Worm (Caenorhabditis elegans) whole organism, young adult: Measurements from ENCODE around the gene T01C3.11.

Source experiments
- B0035.1 ChIP-seq: sonication (generic microtip); optimal IDR thresholded peaks from 2 replicates; lab custom pipeline; 2016; ENCODE audit warnings: missing genetic modification characterization, mild to moderate bottlenecking, missing compliant biosample characterization, missing genotype, missing genetic modification reagents
- B0261.1 ChIP-seq: sonication (generic microtip); optimal IDR thresholded peaks from 2 replicates; lab custom pipeline; 2016; ENCODE audit warnings: mild to moderate bottlenecking, missing genetic modification characterization, moderate library complexity, missing compliant biosample characterization
- F23B12.7 ChIP-seq: sonication (generic microtip); optimal IDR thresholded peaks from 2 replicates; lab custom pipeline; 2017; ENCODE audit warnings: missing genetic modification characterization, mild to moderate bottlenecking, missing compliant biosample characterization, antibody characterized with exemption, moderate library complexity; ENCODE audit not compliant: insufficient read depth
- F57A8.1 ChIP-seq: fragments of 200-800 bp; sonication (Bioruptor generic); optimal IDR thresholded peaks from 2 replicates; lab custom pipeline; 2018; ENCODE audit warnings: mild to moderate bottlenecking, missing genetic modification characterization, moderate library complexity, missing compliant biosample characterization
- K12H6.12 ChIP-seq: fragments of 200-800 bp; sonication (Bioruptor generic); optimal IDR thresholded peaks from 2 replicates; lab custom pipeline; 2018; ENCODE audit warnings: mild to moderate bottlenecking, missing genetic modification characterization, missing compliant biosample characterization
- Y53F4B.3 ChIP-seq: fragments of 200-800 bp; sonication (Bioruptor generic); IDR thresholded peaks from 2 replicates; pipeline ENCODE4 v1.3.6; 2022; ENCODE audit warnings: missing genetic modification reagents, missing genetic modification characterization, missing compliant biosample characterization
- Y53G8AR.9 ChIP-seq: fragments of 200-800 bp; sonication (Bioruptor generic); conservative IDR thresholded peaks from 2 replicates; pipeline ENCODE4 v1.3.6; 2022; ENCODE audit warnings: missing genetic modification reagents, missing genetic modification characterization, missing compliant biosample characterization
- akir-1 ChIP-seq: fragments of 200-800 bp; sonication (Bioruptor generic); optimal IDR thresholded peaks from 2 replicates; lab custom pipeline; 2018; ENCODE audit warnings: mild to moderate bottlenecking, missing genetic modification characterization, moderate library complexity, missing compliant biosample characterization
- aptf-2 ChIP-seq: fragments of 200-800 bp; sonication (Bioruptor generic); conservative IDR thresholded peaks from 2 replicates; pipeline ENCODE4 v1.3.6; 2022; ENCODE audit warnings: missing genetic modification reagents, missing genetic modification characterization, missing compliant biosample characterization
- attf-5 ChIP-seq: fragments of 200-800 bp; sonication (Bioruptor generic); optimal IDR thresholded peaks from 2 replicates; lab custom pipeline; 2018; ENCODE audit warnings: mild to moderate bottlenecking, missing genetic modification characterization, missing compliant biosample characterization
- bed-1 ChIP-seq: fragments of 200-800 bp; sonication (Bioruptor generic); IDR thresholded peaks from 2 replicates; pipeline ENCODE4 v1.3.6; 2022; ENCODE audit warnings: missing genetic modification reagents, missing genetic modification characterization, missing compliant biosample characterization
- ceh-100 ChIP-seq: fragments of 200-800 bp; sonication (Bioruptor generic); IDR thresholded peaks from 2 replicates; pipeline ENCODE4 v1.3.6; 2022; ENCODE audit warnings: missing genetic modification reagents, missing genetic modification characterization, missing compliant biosample characterization
- ceh-91 ChIP-seq: fragments of 200-800 bp; sonication (Bioruptor generic); IDR thresholded peaks from 2 replicates; pipeline ENCODE4 v1.3.6; 2022; ENCODE audit warnings: missing genetic modification reagents, missing genetic modification characterization, missing compliant biosample characterization
- chd-7 ChIP-seq: sonication (generic microtip); optimal IDR thresholded peaks from 2 replicates; lab custom pipeline; 2016; ENCODE audit warnings: mild to moderate bottlenecking, missing genetic modification characterization, moderate library complexity, missing compliant biosample characterization
- egl-18 ChIP-seq: fragments of 200-800 bp; sonication (Bioruptor generic); IDR thresholded peaks from 2 replicates; pipeline ENCODE4 v1.3.6; 2022; ENCODE audit warnings: missing genetic modification reagents, missing genetic modification characterization, missing compliant biosample characterization
- ekl-4 ChIP-seq: fragments of 200-800 bp; sonication (Bioruptor generic); IDR thresholded peaks from 2 replicates; pipeline ENCODE4 v1.3.6; 2022; ENCODE audit warnings: missing genetic modification reagents, missing genetic modification characterization, missing compliant biosample characterization
- fkh-3 ChIP-seq: sonication (generic microtip); optimal IDR thresholded peaks from 2 replicates; lab custom pipeline; 2016; ENCODE audit warnings: mild to moderate bottlenecking, missing genetic modification characterization, missing compliant biosample characterization
- hmg-20 ChIP-seq: fragments of 200-800 bp; sonication (Bioruptor generic); IDR thresholded peaks from 2 replicates; pipeline ENCODE4 v1.3.6; 2022; ENCODE audit warnings: missing genetic modification reagents, missing genetic modification characterization, missing compliant biosample characterization
- lag-1 ChIP-seq: fragments of 200-800 bp; sonication (Bioruptor generic); IDR thresholded peaks from 2 replicates; pipeline ENCODE4 v1.3.6; 2022; ENCODE audit warnings: missing genetic modification reagents, missing genetic modification characterization, missing compliant biosample characterization
- lin-54 ChIP-seq: fragments of 200-800 bp; sonication (Bioruptor generic); optimal IDR thresholded peaks from 2 replicates; lab custom pipeline; 2018; ENCODE audit warnings: mild to moderate bottlenecking, missing genetic modification characterization, missing compliant biosample characterization
- madf-8 ChIP-seq: fragments of 200-800 bp; sonication (Bioruptor generic); conservative IDR thresholded peaks from 2 replicates; pipeline ENCODE4 v1.3.6; 2022; ENCODE audit warnings: missing genetic modification reagents, missing genetic modification characterization, missing compliant biosample characterization
- mes-4 ChIP-seq: sonication (generic microtip); optimal IDR thresholded peaks from 2 replicates; lab custom pipeline; 2016; ENCODE audit warnings: missing genotype, missing genetic modification characterization, missing compliant biosample characterization
- nhr-80 ChIP-seq: sonication (generic microtip); optimal IDR thresholded peaks from 2 replicates; lab custom pipeline; 2016; ENCODE audit warnings: missing genetic modification characterization, missing compliant biosample characterization
- nhr-90 ChIP-seq: sonication (generic microtip); optimal IDR thresholded peaks from 2 replicates; lab custom pipeline; 2016; ENCODE audit warnings: missing genotype, mild to moderate bottlenecking, missing genetic modification characterization, missing compliant biosample characterization
- repo-1 ChIP-seq: sonication (generic microtip); optimal IDR thresholded peaks from 2 replicates; lab custom pipeline; 2017; ENCODE audit warnings: mild to moderate bottlenecking, missing genetic modification characterization, missing compliant biosample characterization
- sdz-38 ChIP-seq: sonication (generic microtip); optimal IDR thresholded peaks from 2 replicates; lab custom pipeline; 2016; ENCODE audit warnings: missing genotype, missing genetic modification characterization, missing compliant biosample characterization
- snpc-1.1 ChIP-seq: sonication (generic microtip); optimal IDR thresholded peaks from 2 replicates; lab custom pipeline; 2017; ENCODE audit warnings: missing genetic modification characterization, mild to moderate bottlenecking, missing compliant biosample characterization, antibody characterized with exemption, moderate library complexity, missing genotype, missing genetic modification reagents; ENCODE audit not compliant: insufficient read depth
- somi-1 ChIP-seq: fragments of 200-800 bp; sonication (Bioruptor generic); optimal IDR thresholded peaks from 2 replicates; lab custom pipeline; 2018; ENCODE audit warnings: mild to moderate bottlenecking, missing genetic modification characterization, missing compliant biosample characterization
- sptf-2 ChIP-seq: fragments of 200-800 bp; sonication (Bioruptor generic); optimal IDR thresholded peaks from 2 replicates; lab custom pipeline; 2018; ENCODE audit warnings: mild to moderate bottlenecking, missing genetic modification characterization, missing compliant biosample characterization
- tlf-1 ChIP-seq: fragments of 200-800 bp; sonication (Bioruptor generic); optimal IDR thresholded peaks from 2 replicates; lab custom pipeline; 2018; ENCODE audit warnings: mild to moderate bottlenecking, missing genetic modification characterization, missing compliant biosample characterization
- unc-130 ChIP-seq: sonication (generic microtip); optimal IDR thresholded peaks from 2 replicates; lab custom pipeline; 2016; ENCODE audit warnings: missing genetic modification reagents, missing genetic modification characterization, missing compliant biosample characterization
- unc-62 ChIP-seq: fragments of 150-350 bp; optimal IDR thresholded peaks from 2 replicates; lab custom pipeline; 2014; ENCODE audit warnings: missing biosample characterization, missing genetic modification reagents, missing genetic modification characterization
- ztf-18 ChIP-seq: sonication (generic microtip); optimal IDR thresholded peaks from 2 replicates; lab custom pipeline; 2016; ENCODE audit warnings: missing genotype, mild to moderate bottlenecking, missing genetic modification characterization, missing compliant biosample characterization
- ztf-28 ChIP-seq: fragments of 200-800 bp; sonication (Bioruptor generic); IDR thresholded peaks from 2 replicates; pipeline ENCODE4 v1.3.6; 2022; ENCODE audit warnings: missing genetic modification reagents, missing genetic modification characterization, missing compliant biosample characterization

Gene T01C3.11

DNA sequence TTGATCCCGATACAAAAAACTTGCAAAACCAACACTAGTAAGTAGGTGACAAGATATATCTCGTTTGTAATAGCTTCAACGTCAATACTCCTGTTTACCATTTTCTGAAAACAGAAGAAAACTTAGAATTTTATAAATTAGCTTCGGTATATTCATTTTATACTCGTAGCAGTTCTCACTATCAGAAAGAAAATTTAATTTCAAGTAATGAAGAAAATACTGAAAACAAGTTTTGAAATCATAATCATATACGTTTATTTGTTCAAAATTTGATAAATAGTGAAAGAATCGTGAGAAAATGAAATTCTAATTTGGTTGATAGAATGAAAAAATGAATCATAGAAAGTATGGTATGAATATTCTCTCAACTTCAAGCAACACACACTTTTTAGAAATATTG, 44.7 kb upstream of the T01C3.11 start, which contains the start of gene C30G7.5:
Gene C30G7.5, minus strand, starts transcription at position 101 of the 400 bp plus-strand sequence.
- TF ChIP-seq B0035.1 (tag; lab: Kevin White, UChicago) (no peak), B0261.1 (tag; lab: Kevin White, UChicago) (no peak), chd-7 (tag; lab: Kevin White, UChicago) (no peak), repo-1 (tag; lab: Kevin White, UChicago) (no peak), unc-62 (GFP tag; lab: Kevin White, UChicago) (no peak), F57A8.1 (GFP tag; lab: Kevin White, UChicago) (no peak), Y53G8AR.9 (GFP tag; lab: Robert Waterston, UW) (no peak)
- TF ChIP-seq, all 124 proteins: peak for 0

DNA sequence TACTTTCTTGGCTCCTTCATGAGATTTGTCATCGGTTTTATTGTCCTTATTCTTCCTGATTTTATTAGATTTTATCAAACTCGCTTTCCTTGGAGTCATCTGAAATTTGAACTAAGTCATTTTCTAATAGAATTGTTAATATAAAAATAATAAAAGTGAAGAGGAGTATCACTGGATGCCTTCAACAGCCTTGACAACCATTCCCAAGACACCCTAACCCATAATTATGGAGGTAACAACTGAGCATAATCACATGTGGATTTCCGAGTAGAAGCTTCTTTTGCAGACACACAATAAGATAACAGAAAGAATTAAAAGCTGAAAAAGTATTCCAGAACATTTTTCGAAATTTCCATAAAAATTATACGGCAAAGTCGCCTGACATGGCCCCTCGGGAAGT, 43.7 kb upstream of the T01C3.11 start, which contains the start of gene F02D8.9:
Gene F02D8.9, minus strand, starts transcription at position 101 of the 400 bp plus-strand sequence.
- TF ChIP-seq hmg-20 (GFP tag; lab: Robert Waterston, UW) (no peak), nhr-90 (no peak), ceh-91 (no peak), aptf-2 (GFP tag; lab: Robert Waterston, UW) (no peak), bed-1 (GFP tag; lab: Robert Waterston, UW) (no peak), tlf-1 (GFP tag; lab: Kevin White, UChicago) (no peak), B0035.1 (tag; lab: Kevin White, UChicago) (no peak), F23B12.7 (tag; lab: Kevin White, UChicago) (no peak), attf-5 (GFP tag; lab: Kevin White, UChicago) (no peak), akir-1 (GFP tag; lab: Kevin White, UChicago) (no peak), lin-54 (GFP tag; lab: Kevin White, UChicago) (no peak), somi-1 (no peak), Y53F4B.3 (GFP tag; lab: Robert Waterston, UW) (no peak), ceh-100 (GFP tag; lab: Robert Waterston, UW) (no peak), egl-18 (GFP tag; lab: Robert Waterston, UW) (no peak), madf-8 (GFP tag; lab: Robert Waterston, UW) (no peak), ztf-18 (tag; lab: Kevin White, UChicago) (no peak)

DNA sequence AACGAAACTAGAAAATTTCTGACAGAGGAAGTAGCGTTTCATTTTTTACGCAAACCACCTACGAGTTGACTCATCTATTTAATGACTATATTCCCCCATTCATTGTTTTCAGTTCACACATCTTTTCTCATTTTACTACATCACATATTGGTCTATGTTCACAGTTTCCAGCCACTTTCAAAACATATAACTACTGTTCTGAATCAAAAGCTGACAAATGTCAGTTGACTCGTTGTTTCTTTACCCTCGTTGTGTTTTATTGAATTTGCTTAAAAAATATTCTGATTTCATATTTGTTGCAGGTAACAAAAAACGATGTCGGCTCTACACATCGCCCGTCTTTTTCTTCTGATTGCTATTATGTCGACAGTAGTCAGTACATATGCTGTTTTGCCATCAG, 28.2 kb upstream of the T01C3.11 start, which contains the start of gene nlp-59:
Gene nlp-59, plus strand, starts transcription at position 301 of the 400 bp plus-strand sequence.
- TF ChIP-seq K12H6.12 (tag; lab: Kevin White, UChicago) (no peak), sptf-2 (GFP tag; lab: Kevin White, UChicago) (no peak), B0035.1 (tag; lab: Kevin White, UChicago) (no peak), sdz-38 (tag; lab: Kevin White, UChicago) (no peak), unc-130 (GFP tag; lab: Kevin White, UChicago) (no peak), mes-4 (tag; lab: Kevin White, UChicago) (no peak), ztf-28 (no peak), lag-1 (no peak), fkh-3 (tag; lab: Kevin White, UChicago) (no peak), lin-54 (GFP tag; lab: Kevin White, UChicago) (no peak), ekl-4 (GFP tag; lab: Robert Waterston, UW) (no peak), nhr-80 (tag; lab: Kevin White, UChicago) (no peak), snpc-1.1 (tag; lab: Kevin White, UChicago) (no peak), ceh-100 (GFP tag; lab: Robert Waterston, UW) (no peak)
